Worm (Caenorhabditis elegans) whole organism, L4 larva: Measurements from ENCODE around the gene gpx-4.

Experiments used
- D1046.2 ChIP-seq: fragments of 200-800 bp; sonication (Bioruptor generic); IDR thresholded peaks from 2 replicates; pipeline ENCODE4 v1.3.6; 2022; ENCODE audit warnings: missing genetic modification characterization, missing compliant biosample characterization
- F10B5.3 ChIP-seq: sonication (generic microtip); optimal IDR thresholded peaks from 2 replicates; lab custom pipeline; 2016; ENCODE audit warnings: mild to moderate bottlenecking, missing genetic modification characterization, missing compliant biosample characterization
- F37D6.2 ChIP-seq: sonication (generic microtip); optimal IDR thresholded peaks from 2 replicates; lab custom pipeline; 2016; ENCODE audit warnings: mild to moderate bottlenecking, missing genetic modification characterization, missing compliant biosample characterization
- F49E8.2 ChIP-seq: sonication (generic microtip); optimal IDR thresholded peaks from 2 replicates; lab custom pipeline; 2016; ENCODE audit warnings: missing compliant biosample characterization, mild to moderate bottlenecking, missing genetic modification characterization, borderline replicate concordance
- R02D3.7 ChIP-seq: fragments of 150-350 bp; sonication (generic microtip); optimal IDR thresholded peaks from 3 replicates; lab custom pipeline; 2014; ENCODE audit warnings: missing biosample characterization, missing genetic modification characterization
- T20F7.1 ChIP-seq: fragments of 200-800 bp; sonication (Bioruptor generic); optimal IDR thresholded peaks from 2 replicates; lab custom pipeline; 2018; ENCODE audit warnings: mild to moderate bottlenecking, missing genetic modification characterization, missing compliant biosample characterization
- Y48G9A.11 ChIP-seq: fragments of 200-800 bp; sonication (Bioruptor generic); IDR thresholded peaks from 2 replicates; pipeline ENCODE4 v1.3.6; 2022; ENCODE audit warnings: missing genetic modification reagents, missing genetic modification characterization, missing compliant biosample characterization
- Y5F2A.4 ChIP-seq: fragments of 200-800 bp; sonication (Bioruptor generic); optimal IDR thresholded peaks from 2 replicates; lab custom pipeline; 2018; ENCODE audit warnings: mild to moderate bottlenecking, missing genetic modification characterization, missing compliant biosample characterization
- ZK337.2 ChIP-seq: fragments of 200-800 bp; sonication (Bioruptor generic); IDR thresholded peaks from 2 replicates; pipeline ENCODE4 v1.3.6; 2022; ENCODE audit warnings: missing genetic modification reagents, missing genetic modification characterization, missing compliant biosample characterization
- ZK546.5 ChIP-seq, 2 experiments: sonication (generic microtip); optimal IDR thresholded peaks; 2 replicates each; lab custom pipeline; 2017; ENCODE audit warnings: missing biosample characterization in 2 of 2, missing genetic modification characterization in 2 of 2
- aly-2 ChIP-seq: sonication (generic microtip); optimal IDR thresholded peaks from 2 replicates; lab custom pipeline; 2018; ENCODE audit warnings: missing biosample characterization, missing genetic modification characterization
- attf-4 ChIP-seq: sonication (generic microtip); optimal IDR thresholded peaks from 3 replicates; lab custom pipeline; 2017; ENCODE audit warnings: missing biosample characterization, missing genetic modification characterization
- ceh-20 ChIP-seq: fragments of 200-800 bp; sonication (Bioruptor generic); IDR thresholded peaks from 2 replicates; pipeline ENCODE4 v1.3.6; 2022; ENCODE audit warnings: missing genetic modification reagents, missing genetic modification characterization, missing compliant biosample characterization
- ceh-28 ChIP-seq: fragments of 150-350 bp; optimal IDR thresholded peaks from 2 replicates; lab custom pipeline; 2014; ENCODE audit warnings: missing biosample characterization, missing genetic modification reagents, missing genetic modification characterization
- ceh-44 ChIP-seq: fragments of 200-800 bp; sonication (Bioruptor generic); IDR thresholded peaks from 2 replicates; pipeline ENCODE4 v1.3.6; 2022; ENCODE audit warnings: missing genetic modification reagents, missing genetic modification characterization, missing compliant biosample characterization
- ces-1 ChIP-seq: fragments of 150-350 bp; sonication (generic microtip); optimal IDR thresholded peaks from 4 replicates; lab custom pipeline; 2014; ENCODE audit warnings: missing biosample characterization, missing genetic modification reagents, missing genetic modification characterization
- cey-2 ChIP-seq: sonication (generic microtip); optimal IDR thresholded peaks from 3 replicates; lab custom pipeline; 2017; ENCODE audit warnings: missing genetic modification characterization, mild to moderate bottlenecking, missing compliant biosample characterization, antibody characterized with exemption, borderline replicate concordance; ENCODE audit not compliant: insufficient read depth
- daf-12 ChIP-seq: fragments of 150-350 bp; optimal IDR thresholded peaks from 2 replicates; lab custom pipeline; 2014; ENCODE audit warnings: missing biosample characterization, missing genetic modification reagents, missing genetic modification characterization
- dmd-6 ChIP-seq: fragments of 200-800 bp; sonication (Bioruptor generic); IDR thresholded peaks from 2 replicates; pipeline ENCODE4 v1.3.6; 2022; ENCODE audit warnings: missing genetic modification reagents, missing genetic modification characterization, missing compliant biosample characterization
- dpl-1 ChIP-seq: fragments of 150-350 bp; optimal IDR thresholded peaks from 2 replicates; lab custom pipeline; 2014; ENCODE audit warnings: missing biosample characterization, missing genetic modification reagents, missing genetic modification characterization
- duxl-1 ChIP-seq: sonication (generic microtip); optimal IDR thresholded peaks from 2 replicates; lab custom pipeline; 2016; ENCODE audit warnings: mild to moderate bottlenecking, missing genetic modification characterization, moderate library complexity, missing compliant biosample characterization; ENCODE audit not compliant: poor library complexity
- dve-1 ChIP-seq: sonication (generic microtip); optimal IDR thresholded peaks from 2 replicates; lab custom pipeline; 2017; ENCODE audit warnings: antibody characterized with exemption, mild to moderate bottlenecking, missing genetic modification characterization, missing compliant biosample characterization; ENCODE audit not compliant: insufficient read depth
- egl-43 ChIP-seq: fragments of 200-800 bp; sonication (Bioruptor generic); IDR thresholded peaks from 2 replicates; pipeline ENCODE4 v1.3.6; 2022; ENCODE audit warnings: missing genetic modification reagents, missing genetic modification characterization, missing compliant biosample characterization
- fkh-10 ChIP-seq: fragments of 150-350 bp; optimal IDR thresholded peaks from 2 replicates; lab custom pipeline; 2014; ENCODE audit warnings: missing biosample characterization, missing genetic modification reagents, missing genetic modification characterization
- hif-1 ChIP-seq, 2 experiments: sonication (generic microtip); optimal IDR thresholded peaks; 2 replicates each; lab custom pipeline; 2016 to 2017; ENCODE audit warnings: missing compliant biosample characterization in 2 of 2, missing genetic modification characterization in 2 of 2, missing genetic modification reagents in 2 of 2, missing genotype in 2 of 2, mild to moderate bottlenecking in 1 of 2
- hmg-1.1 ChIP-seq: fragments of 200-800 bp; sonication (Bioruptor generic); IDR thresholded peaks from 2 replicates; pipeline ENCODE4 v1.3.6; 2022; ENCODE audit warnings: missing genetic modification reagents, missing genetic modification characterization, missing compliant biosample characterization
- lim-7 ChIP-seq: fragments of 200-800 bp; sonication (Bioruptor generic); IDR thresholded peaks from 2 replicates; pipeline ENCODE4 v1.3.6; 2022; ENCODE audit warnings: missing genetic modification characterization, missing compliant biosample characterization
- lin-1 ChIP-seq: fragments of 200-800 bp; sonication (Bioruptor generic); IDR thresholded peaks from 2 replicates; pipeline ENCODE4 v1.3.6; 2022; ENCODE audit warnings: missing genetic modification reagents, missing genetic modification characterization, missing compliant biosample characterization
- lin-38 ChIP-seq: fragments of 200-800 bp; sonication (Bioruptor generic); IDR thresholded peaks from 2 replicates; pipeline ENCODE4 v1.3.6; 2022; ENCODE audit warnings: missing genetic modification reagents, missing genetic modification characterization, missing compliant biosample characterization
- lir-3 ChIP-seq: sonication (generic microtip); optimal IDR thresholded peaks from 2 replicates; lab custom pipeline; 2016; ENCODE audit warnings: mild to moderate bottlenecking, missing genetic modification characterization, missing compliant biosample characterization
- lsy-2 ChIP-seq, 2 experiments: fragments of 150-350 bp in 1 of 2; sonication (generic microtip) in 1 of 2; optimal IDR thresholded peaks; 2 replicates each; lab custom pipeline; 2014 to 2017; ENCODE audit warnings: missing biosample characterization in 2 of 2, missing genetic modification characterization in 2 of 2
- mdt-29 ChIP-seq: fragments of 200-800 bp; sonication (Bioruptor generic); IDR thresholded peaks from 2 replicates; pipeline ENCODE4 v1.3.6; 2022; ENCODE audit warnings: missing genetic modification reagents, missing genetic modification characterization, missing compliant biosample characterization
- mes-2 ChIP-seq: sonication (generic microtip); optimal IDR thresholded peaks from 2 replicates; lab custom pipeline; 2016; ENCODE audit warnings: missing genotype, mild to moderate bottlenecking, missing genetic modification characterization, missing compliant biosample characterization; ENCODE audit not compliant: poor library complexity, severe bottlenecking
- nhr-11 ChIP-seq: fragments of 150-350 bp; optimal IDR thresholded peaks from 2 replicates; lab custom pipeline; 2014; ENCODE audit warnings: missing biosample characterization, missing genetic modification characterization
- nhr-111 ChIP-seq: fragments of 200-800 bp; sonication (Bioruptor generic); optimal IDR thresholded peaks from 2 replicates; lab custom pipeline; 2018; ENCODE audit warnings: mild to moderate bottlenecking, missing genetic modification characterization, missing compliant biosample characterization
- nhr-25 ChIP-seq: sonication (generic microtip); optimal IDR thresholded peaks from 2 replicates; lab custom pipeline; 2017; ENCODE audit warnings: missing genetic modification characterization, mild to moderate bottlenecking, missing compliant biosample characterization, antibody characterized with exemption, moderate library complexity, borderline replicate concordance; ENCODE audit not compliant: insufficient read depth
- nhr-76 ChIP-seq: fragments of 150-350 bp; optimal IDR thresholded peaks from 2 replicates; lab custom pipeline; 2014; ENCODE audit warnings: missing biosample characterization, missing genetic modification characterization
- nhr-77 ChIP-seq: fragments of 150-350 bp; optimal IDR thresholded peaks from 2 replicates; lab custom pipeline; 2014; ENCODE audit warnings: missing biosample characterization, missing genetic modification characterization
- php-3 ChIP-seq: fragments of 200-800 bp; sonication (Bioruptor generic); IDR thresholded peaks from 2 replicates; pipeline ENCODE4 v1.3.6; 2022; ENCODE audit warnings: missing genetic modification reagents, missing genetic modification characterization, missing compliant biosample characterization
- pqm-1 ChIP-seq: sonication (generic microtip); optimal IDR thresholded peaks from 2 replicates; lab custom pipeline; 2017; ENCODE audit warnings: missing biosample characterization, missing genetic modification characterization
- rbr-2 ChIP-seq: sonication (generic microtip); optimal IDR thresholded peaks from 2 replicates; lab custom pipeline; 2016; ENCODE audit warnings: missing genotype, missing genetic modification characterization, missing compliant biosample characterization
- saeg-2 ChIP-seq: fragments of 200-800 bp; sonication (Bioruptor generic); IDR thresholded peaks from 2 replicates; pipeline ENCODE4 v1.3.6; 2022; ENCODE audit warnings: missing genetic modification reagents, missing genetic modification characterization, missing compliant biosample characterization
- sdz-12 ChIP-seq: fragments of 200-800 bp; sonication (Bioruptor generic); optimal IDR thresholded peaks from 2 replicates; lab custom pipeline; 2018; ENCODE audit warnings: mild to moderate bottlenecking, missing genetic modification characterization, missing compliant biosample characterization
- skn-1 ChIP-seq: fragments of 150-350 bp; optimal IDR thresholded peaks from 2 replicates; lab custom pipeline; 2014; ENCODE audit warnings: missing biosample characterization, missing genetic modification characterization
- snpc-1.2 ChIP-seq: fragments of 200-800 bp; sonication (Bioruptor generic); IDR thresholded peaks from 2 replicates; pipeline ENCODE4 v1.3.6; 2022; ENCODE audit warnings: missing genetic modification reagents, missing genetic modification characterization, missing compliant biosample characterization
- spr-1 ChIP-seq: sonication (generic microtip); optimal IDR thresholded peaks from 2 replicates; lab custom pipeline; 2016; ENCODE audit warnings: mild to moderate bottlenecking, missing genetic modification characterization, missing compliant biosample characterization
- unc-130 ChIP-seq: sonication (generic microtip); optimal IDR thresholded peaks from 2 replicates; lab custom pipeline; 2016; ENCODE audit warnings: missing genetic modification reagents, missing genetic modification characterization, missing compliant biosample characterization
- vab-7 ChIP-seq: fragments of 200-800 bp; sonication (Bioruptor generic); IDR thresholded peaks from 2 replicates; pipeline ENCODE4 v1.3.6; 2022; ENCODE audit warnings: missing genetic modification reagents, missing genetic modification characterization, missing compliant biosample characterization
- zfp-3 ChIP-seq: fragments of 200-800 bp; sonication (Bioruptor generic); conservative IDR thresholded peaks from 2 replicates; pipeline ENCODE4 v1.3.6; 2022; ENCODE audit warnings: missing genetic modification reagents, missing genetic modification characterization, missing compliant biosample characterization
- zip-11 ChIP-seq: fragments of 200-800 bp; sonication (Bioruptor generic); IDR thresholded peaks from 2 replicates; pipeline ENCODE4 v1.3.6; 2022; ENCODE audit warnings: missing genetic modification characterization, missing compliant biosample characterization
- ztf-11 ChIP-seq: fragments of 150-350 bp; optimal IDR thresholded peaks from 2 replicates; lab custom pipeline; 2014; ENCODE audit warnings: missing biosample characterization, missing genetic modification characterization

The gpx-4 gene

ce11 chrIV:2654965-2655364, 19.9 kb downstream of the gpx-4 start:
- TF ChIP-seq lim-7 (GFP tag; lab: Robert Waterston, UW) (0 out of 2 replicates have a peak, but pooled peaks have one; percentile 20), ztf-11 (tag; lab: Kevin White, UChicago) (no peak), hif-1 (tag; optimal IDR thresholded peaks at IDR 0.05; lab: Kevin White, UChicago) (no peak), zip-11 (GFP tag; lab: Robert Waterston, UW) (no peak), aly-2 (no peak), cey-2 (tag; lab: Kevin White, UChicago) (no peak), dmd-6 (GFP tag; lab: Robert Waterston, UW) (no peak), ZK546.5 (tag; optimal IDR thresholded peaks at IDR 0.05; lab: Kevin White, UChicago) (no peak), D1046.2 (GFP tag; lab: Robert Waterston, UW) (no peak), fkh-10 (GFP tag; lab: Kevin White, UChicago) (no peak), ZK337.2 (no peak), vab-7 (GFP tag; lab: Robert Waterston, UW) (no peak), lin-38 (GFP tag; lab: Robert Waterston, UW) (peak; percentile 87), Y48G9A.11 (GFP tag; lab: Robert Waterston, UW) (peak; percentile 89), dpl-1 (GFP tag; lab: Kevin White, UChicago) (no peak), nhr-25 (no peak), saeg-2 (GFP tag; lab: Robert Waterston, UW) (no peak), lsy-2 (tag; optimal IDR thresholded peaks at IDR 0.05; lab: Kevin White, UChicago) (no peak), attf-4 (tag; lab: Kevin White, UChicago) (no peak), daf-12 (tag; lab: Kevin White, UChicago) (no peak), php-3 (GFP tag; lab: Robert Waterston, UW) (no peak), rbr-2 (tag; lab: Kevin White, UChicago) (no peak), egl-43 (GFP tag; lab: Robert Waterston, UW) (peak; percentile 34; the same call in 1 of the 2 replicates), ceh-28 (no peak), mes-2 (tag; lab: Kevin White, UChicago) (peak; percentile 10), nhr-11 (no peak), ceh-20 (GFP tag; lab: Robert Waterston, UW) (no peak), ces-1 (GFP tag; lab: Kevin White, UChicago) (no peak), skn-1 (tag; lab: Kevin White, UChicago) (no peak), snpc-1.2 (GFP tag; lab: Robert Waterston, UW) (peak; percentile 75; the same call in 1 of the 2 replicates), nhr-76 (tag; lab: Kevin White, UChicago) (no peak), F37D6.2 (tag; lab: Kevin White, UChicago) (no peak), R02D3.7 (tag; lab: Kevin White, UChicago) (no peak), unc-130 (peak; percentile 52), dve-1 (tag; lab: Kevin White, UChicago) (no peak), F10B5.3 (tag; lab: Kevin White, UChicago) (no peak), spr-1 (tag; lab: Kevin White, UChicago) (no peak), Y5F2A.4 (GFP tag; lab: Kevin White, UChicago) (no peak), T20F7.1 (GFP tag; lab: Kevin White, UChicago) (no peak), F49E8.2 (tag; lab: Kevin White, UChicago) (peak; percentile 72), mdt-29 (GFP tag; lab: Robert Waterston, UW) (peak; percentile 67; the same call in 1 of the 2 replicates), lir-3 (tag; lab: Kevin White, UChicago) (no peak), pqm-1 (no peak), ceh-44 (GFP tag; lab: Robert Waterston, UW) (0 out of 2 replicates have a peak, but pooled peaks have one; percentile 3), hmg-1.1 (GFP tag; lab: Robert Waterston, UW) (no peak), zfp-3 (GFP tag; lab: Robert Waterston, UW) (no peak), sdz-12 (no peak), nhr-77 (no peak), nhr-111 (no peak), lin-1 (no peak), duxl-1 (tag; lab: Kevin White, UChicago) (no peak)
